Worm (Caenorhabditis elegans): Measurements from ENCODE around the gene C34D10.1.

DNA sequence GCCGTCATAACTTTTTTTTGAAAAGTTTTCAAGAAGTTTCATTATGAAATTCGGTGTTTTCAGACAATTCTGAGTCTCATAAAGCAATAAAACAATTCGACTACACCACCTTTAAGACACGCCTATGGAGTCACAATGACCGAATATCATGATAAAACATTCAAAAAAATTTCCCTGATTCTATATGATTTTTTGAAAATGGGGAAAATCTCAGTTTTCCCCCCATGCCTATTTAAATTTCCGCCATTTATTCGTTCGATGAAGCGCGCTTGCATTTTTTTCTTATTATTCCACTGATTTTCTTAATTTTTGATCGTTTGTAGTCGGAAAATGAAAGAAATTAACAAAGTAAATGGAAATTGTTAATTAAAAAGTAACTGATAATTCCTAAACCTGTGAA is 1.8 kb upstream of the C34D10.1 start:
- no peak for TF ChIP-seq duxl-1 (tag; optimal IDR thresholded peaks at IDR 0.05; ENCODE audit: poor library complexity)
- TF ChIP-seq mep-1 (tag; optimal IDR thresholded peaks at IDR 0.05) = no peak
- TF ChIP-seq lir-3 (tag; optimal IDR thresholded peaks at IDR 0.05) = no peak
- no peak for TF ChIP-seq pha-4 (GFP tag; IDR thresholded peaks at IDR 0.05)
- TF ChIP-seq pha-4 (tag; optimal IDR thresholded peaks at IDR 0.05) = no peak
